Worm (Caenorhabditis elegans) whole organism, L3 larva: ENCODE data around the gene C50E3.9.

Experiments used
- R02D3.7 ChIP-seq: fragments of 150-350 bp; optimal IDR thresholded peaks from 2 replicates; lab custom pipeline; 2014; ENCODE audit warnings: missing biosample characterization, missing genetic modification characterization
- aly-2 ChIP-seq: fragments of 150-350 bp; optimal IDR thresholded peaks from 2 replicates; lab custom pipeline; 2014; ENCODE audit warnings: missing biosample characterization, missing genetic modification characterization
- ama-1 ChIP-seq: fragments of 150-350 bp; optimal IDR thresholded peaks from 2 replicates; lab custom pipeline; 2018
- ceh-16 ChIP-seq: sonication (generic microtip); optimal IDR thresholded peaks from 2 replicates; lab custom pipeline; 2017; ENCODE audit warnings: missing biosample characterization, missing genetic modification characterization
- ceh-28 ChIP-seq: fragments of 150-350 bp; optimal IDR thresholded peaks from 2 replicates; lab custom pipeline; 2014; ENCODE audit warnings: missing biosample characterization, missing genetic modification reagents, missing genetic modification characterization
- ceh-82 ChIP-seq: fragments of 150-350 bp; optimal IDR thresholded peaks from 2 replicates; lab custom pipeline; 2014; ENCODE audit warnings: missing biosample characterization, missing genetic modification characterization
- daf-12 ChIP-seq: fragments of 150-350 bp; optimal IDR thresholded peaks from 2 replicates; lab custom pipeline; 2014; ENCODE audit warnings: missing biosample characterization, missing genetic modification reagents, missing genetic modification characterization
- egl-27 ChIP-seq: sonication (generic microtip); optimal IDR thresholded peaks from 4 replicates; lab custom pipeline; 2017; ENCODE audit warnings: missing biosample characterization, missing genetic modification reagents, missing genetic modification characterization
- elt-2 ChIP-seq: sonication (generic microtip); optimal IDR thresholded peaks from 2 replicates; lab custom pipeline; 2016; ENCODE audit warnings: missing genetic modification reagents, mild to moderate bottlenecking, missing genetic modification characterization, missing compliant biosample characterization
- elt-3 ChIP-seq, 3 experiments: fragments of 150-350 bp in 1 of 3; sonication (generic microtip) in 2 of 3; optimal IDR thresholded peaks; 2 replicates in 2 of 3; 4 replicates in 1 of 3; lab custom pipeline; 2014 to 2017; ENCODE audit warnings: missing biosample characterization in 3 of 3, missing genetic modification characterization in 3 of 3
- fkh-10 ChIP-seq: sonication (generic microtip); optimal IDR thresholded peaks from 2 replicates; lab custom pipeline; 2017; ENCODE audit warnings: missing biosample characterization, missing genetic modification reagents, missing genetic modification characterization
- fkh-2 ChIP-seq: fragments of 150-350 bp; optimal IDR thresholded peaks from 2 replicates; lab custom pipeline; 2014; ENCODE audit warnings: missing biosample characterization, missing genetic modification reagents, missing genetic modification characterization
- fos-1 ChIP-seq: fragments of 150-350 bp; optimal IDR thresholded peaks from 2 replicates; lab custom pipeline; 2014; ENCODE audit warnings: missing biosample characterization, missing genetic modification characterization
- hmg-11 ChIP-seq: sonication (generic microtip); optimal IDR thresholded peaks from 2 replicates; lab custom pipeline; 2016; ENCODE audit warnings: missing genetic modification characterization, missing compliant biosample characterization
- jun-1 ChIP-seq: fragments of 150-350 bp; optimal IDR thresholded peaks from 2 replicates; lab custom pipeline; 2014; ENCODE audit warnings: missing biosample characterization, missing genetic modification reagents, missing genetic modification characterization
- lin-15B ChIP-seq: fragments of 150-350 bp; optimal IDR thresholded peaks from 2 replicates; lab custom pipeline; 2014; ENCODE audit warnings: missing biosample characterization, missing genetic modification characterization
- lin-39 ChIP-seq: fragments of 150-350 bp; optimal IDR thresholded peaks from 2 replicates; lab custom pipeline; 2018; ENCODE audit warnings: missing biosample characterization, missing genetic modification reagents, missing genetic modification characterization
- mdl-1 ChIP-seq: fragments of 150-350 bp; optimal IDR thresholded peaks from 2 replicates; lab custom pipeline; 2014; ENCODE audit warnings: missing biosample characterization, missing genetic modification characterization
- mml-1 ChIP-seq: fragments of 150-350 bp; sonication (generic microtip); optimal IDR thresholded peaks from 3 replicates; lab custom pipeline; 2014; ENCODE audit warnings: missing biosample characterization, missing genetic modification characterization
- nfya-1 ChIP-seq: sonication (generic microtip); optimal IDR thresholded peaks from 2 replicates; lab custom pipeline; 2017; ENCODE audit warnings: missing genetic modification characterization, mild to moderate bottlenecking, missing compliant biosample characterization, antibody characterized with exemption, moderate library complexity; ENCODE audit not compliant: insufficient read depth
- nhr-11 ChIP-seq: fragments of 150-350 bp; optimal IDR thresholded peaks from 2 replicates; lab custom pipeline; 2014; ENCODE audit warnings: missing biosample characterization, missing genetic modification characterization
- nhr-12 ChIP-seq: fragments of 150-350 bp; optimal IDR thresholded peaks from 2 replicates; lab custom pipeline; 2014; ENCODE audit warnings: missing biosample characterization, missing genetic modification characterization
- nhr-25 ChIP-seq: sonication (generic microtip); optimal IDR thresholded peaks from 2 replicates; lab custom pipeline; 2017; ENCODE audit warnings: missing biosample characterization, missing genetic modification characterization
- nhr-28 ChIP-seq: fragments of 150-350 bp; optimal IDR thresholded peaks from 2 replicates; lab custom pipeline; 2014; ENCODE audit warnings: missing biosample characterization, missing genetic modification characterization
- nhr-77 ChIP-seq: fragments of 150-350 bp; optimal IDR thresholded peaks from 2 replicates; lab custom pipeline; 2014; ENCODE audit warnings: missing biosample characterization, missing genetic modification characterization
- pha-4 ChIP-seq: fragments of 150-350 bp; optimal IDR thresholded peaks from 2 replicates; lab custom pipeline; 2014; ENCODE audit warnings: missing biosample characterization, missing genetic modification reagents, missing genetic modification characterization
- pqm-1 ChIP-seq: fragments of 150-350 bp; optimal IDR thresholded peaks from 2 replicates; lab custom pipeline; 2017; ENCODE audit warnings: missing biosample characterization, missing genetic modification characterization, inconsistent platforms
- sea-2 ChIP-seq: fragments of 150-350 bp; sonication (generic microtip); optimal IDR thresholded peaks from 4 replicates; lab custom pipeline; 2014; ENCODE audit warnings: missing biosample characterization, missing genetic modification reagents, missing genetic modification characterization
- skn-1 ChIP-seq: fragments of 150-350 bp; optimal IDR thresholded peaks from 2 replicates; lab custom pipeline; 2014; ENCODE audit warnings: missing biosample characterization, missing genetic modification characterization
- snpc-4 ChIP-seq: fragments of 150-350 bp; optimal IDR thresholded peaks from 2 replicates; lab custom pipeline; 2014; ENCODE audit warnings: missing biosample characterization, missing genetic modification characterization
- unc-39 ChIP-seq: sonication (generic microtip); optimal IDR thresholded peaks from 4 replicates; lab custom pipeline; 2017; ENCODE audit warnings: missing biosample characterization, missing genetic modification characterization
- ztf-4 ChIP-seq: fragments of 150-350 bp; optimal IDR thresholded peaks from 2 replicates; lab custom pipeline; 2014; ENCODE audit warnings: missing biosample characterization, missing genetic modification characterization

The C50E3.9 gene

ce11 chrV:7618114-7618513 lies 18.1 kb upstream of the C50E3.9 start, which contains the start of gene C50E3.15:
Gene C50E3.15, plus strand, starts transcription at chrV:7618414.
- TF ChIP-seq sea-2 (GFP tag; lab: Kevin White, UChicago) (no peak), fkh-10 (GFP tag; lab: Kevin White, UChicago) (no peak)

ce11 chrV:7612044-7612443 lies 12.0 kb upstream of the C50E3.9 start, which contains the start of gene clec-215:
Gene clec-215, plus strand, starts transcription at chrV:7612344.
- TF ChIP-seq nhr-77 (tag; lab: Kevin White, UChicago) (no peak), jun-1 (tag; lab: Kevin White, UChicago) (no peak), snpc-4 (tag; lab: Kevin White, UChicago) (no peak), daf-12 (no peak), sea-2 (GFP tag; lab: Kevin White, UChicago) (no peak), ceh-82 (no peak), elt-3 (tag; optimal IDR thresholded peaks at IDR 0.05; lab: Kevin White, UChicago) (no peak), R02D3.7 (tag; lab: Kevin White, UChicago) (no peak), ceh-16 (tag; lab: Kevin White, UChicago) (no peak), ama-1 (no peak), lin-39 (tag; lab: Kevin White, UChicago) (no peak), ceh-28 (no peak), nhr-11 (tag; lab: Kevin White, UChicago) (no peak), mml-1 (tag; lab: Kevin White, UChicago) (no peak), fos-1 (tag; lab: Kevin White, UChicago) (no peak), nhr-12 (tag; lab: Kevin White, UChicago) (no peak), mdl-1 (no peak), pha-4 (no peak)
- TF ChIP-seq, all 47 proteins: peak for 0

ce11 chrV:7609698-7610420 lies 9.8 kb upstream of the C50E3.9 start, which contains the start of the genes folt-3 and clec-214:
Gene folt-3, minus strand, starts transcription at chrV:7609748.
Gene clec-214, plus strand, starts transcription at chrV:7610370.
- TF ChIP-seq nhr-25 (tag; lab: Kevin White, UChicago): no peak
- TF ChIP-seq elt-2 (tag; lab: Kevin White, UChicago): peak; percentile 56

ce11 chrV:7604858-7605257 lies 4.8 kb upstream of the C50E3.9 start, which contains the start of gene clec-213:
Gene clec-213, plus strand, starts transcription at chrV:7605158.
- TF ChIP-seq mdl-1: no peak
- no peak for TF ChIP-seq ztf-4 (tag; lab: Kevin White, UChicago)
- TF ChIP-seq nhr-28 (tag; lab: Kevin White, UChicago): no peak
- no peak for TF ChIP-seq pqm-1
- no peak for TF ChIP-seq aly-2 (tag; lab: Kevin White, UChicago)

DNA sequence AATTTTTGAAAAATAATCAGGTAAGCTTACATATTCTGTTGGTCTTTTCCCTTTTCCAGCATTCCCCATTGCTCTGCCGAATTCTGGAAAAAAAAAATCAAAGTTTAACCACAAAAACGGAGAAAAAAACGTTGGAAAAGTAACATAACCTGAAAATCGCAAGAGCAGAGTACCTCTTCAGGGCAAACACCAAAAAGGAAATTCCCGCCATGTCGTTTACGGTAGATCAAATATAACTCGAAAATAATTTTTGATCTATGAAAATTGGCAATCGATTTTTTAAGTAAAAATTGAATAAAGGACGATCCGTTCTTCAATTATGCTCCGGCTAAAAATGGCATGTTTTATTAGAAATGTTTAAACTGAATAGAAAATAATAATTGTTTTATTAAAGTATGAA lies 3.4 kb upstream of the C50E3.9 start, which contains the start of gene C50E3.11:
Gene C50E3.11, minus strand, starts transcription at position 83 of the 400 bp plus-strand sequence.
- no peak for TF ChIP-seq pqm-1

- TF ChIP-seq fkh-2 (no peak), unc-39 (no peak), egl-27 (no peak), ama-1 (no peak), ceh-82 (no peak), nhr-12 (tag; lab: Kevin White, UChicago) (no peak), ceh-16 (tag; lab: Kevin White, UChicago) (no peak), skn-1 (tag; lab: Kevin White, UChicago) (no peak), ztf-4 (tag; lab: Kevin White, UChicago) (no peak), hmg-11 (tag; lab: Kevin White, UChicago) (no peak)
- TF ChIP-seq, all 47 proteins: peak for 0
Observed at ce11 chrV:7601443-7601842, 1.4 kb upstream of the C50E3.9 start, which contains the start of gene scl-26. Gene scl-26, minus strand, starts transcription at chrV:7601543.

ce11 chrV:7598269-7598668 lies 1.8 kb downstream of the C50E3.9 start, which contains the start of gene C50E3.7:
Gene C50E3.7, minus strand, starts transcription at chrV:7598369.
- TF ChIP-seq unc-39 (no peak), snpc-4 (tag; lab: Kevin White, UChicago) (no peak), sea-2 (GFP tag; lab: Kevin White, UChicago) (no peak), nfya-1 (tag; lab: Kevin White, UChicago) (no peak), lin-15B (tag; lab: Kevin White, UChicago) (no peak)
- TF ChIP-seq, all 47 proteins: peak for 0
